Worm (Caenorhabditis elegans) whole organism, mixed stage, embryonic: ENCODE measurements around the gene D2096.7.

Experiments used
- M03D4.4 ChIP-seq: sonication (generic microtip); optimal IDR thresholded peaks from 2 replicates; lab custom pipeline; 2017; ENCODE audit warnings: mild to moderate bottlenecking, missing genetic modification characterization, missing compliant biosample characterization
- bed-3 ChIP-seq: fragments of 200-800 bp; sonication (Bioruptor generic); optimal IDR thresholded peaks from 3 replicates; lab custom pipeline; 2018; ENCODE audit warnings: mild to moderate bottlenecking, missing genetic modification characterization, moderate library complexity, missing compliant biosample characterization
- blmp-1 ChIP-seq: fragments of 150-350 bp; optimal IDR thresholded peaks from 2 replicates; lab custom pipeline; 2014; ENCODE audit warnings: missing biosample characterization, missing genetic modification characterization
- ceh-39 ChIP-seq: fragments of 150-350 bp; optimal IDR thresholded peaks from 2 replicates; lab custom pipeline; 2014; ENCODE audit warnings: missing biosample characterization, missing genetic modification characterization
- ceh-43 ChIP-seq: fragments of 200-800 bp; sonication (Bioruptor generic); optimal IDR thresholded peaks from 2 replicates; lab custom pipeline; 2018; ENCODE audit warnings: mild to moderate bottlenecking, missing genetic modification characterization, moderate library complexity, missing compliant biosample characterization
- ceh-83 ChIP-seq: fragments of 200-800 bp; sonication (Bioruptor generic); optimal IDR thresholded peaks from 2 replicates; lab custom pipeline; 2018; ENCODE audit warnings: mild to moderate bottlenecking, missing genetic modification characterization, missing compliant biosample characterization
- ces-1 ChIP-seq: fragments of 150-350 bp; optimal IDR thresholded peaks from 2 replicates; lab custom pipeline; 2014; ENCODE audit warnings: missing biosample characterization, missing genetic modification reagents, missing genetic modification characterization
- cnd-1 ChIP-seq: fragments of 200-800 bp; sonication (Bioruptor generic); optimal IDR thresholded peaks from 2 replicates; lab custom pipeline; 2018; ENCODE audit warnings: mild to moderate bottlenecking, missing genetic modification characterization, missing compliant biosample characterization
- drap-1 ChIP-seq: fragments of 200-800 bp; sonication (Bioruptor generic); optimal IDR thresholded peaks from 3 replicates; lab custom pipeline; 2018; ENCODE audit warnings: mild to moderate bottlenecking, missing genetic modification characterization, missing compliant biosample characterization
- elt-1 ChIP-seq: sonication (generic microtip); optimal IDR thresholded peaks from 2 replicates; lab custom pipeline; 2017; ENCODE audit warnings: missing genetic modification characterization, mild to moderate bottlenecking, missing compliant biosample characterization, antibody characterized with exemption, moderate library complexity, borderline replicate concordance; ENCODE audit not compliant: insufficient read depth
- elt-3 ChIP-seq: fragments of 150-350 bp; optimal IDR thresholded peaks from 2 replicates; lab custom pipeline; 2014; ENCODE audit warnings: missing biosample characterization, missing genetic modification characterization
- flh-1 ChIP-seq: fragments of 200-800 bp; sonication (Bioruptor generic); optimal IDR thresholded peaks from 2 replicates; lab custom pipeline; 2018; ENCODE audit warnings: mild to moderate bottlenecking, missing genetic modification characterization, moderate library complexity, missing compliant biosample characterization
- ham-2 ChIP-seq: fragments of 200-800 bp; sonication (Bioruptor generic); optimal IDR thresholded peaks from 2 replicates; lab custom pipeline; 2018; ENCODE audit warnings: mild to moderate bottlenecking, missing genetic modification characterization, missing compliant biosample characterization
- hlh-1 ChIP-seq: fragments of 150-350 bp; optimal IDR thresholded peaks from 2 replicates; lab custom pipeline; 2014; ENCODE audit warnings: missing biosample characterization, missing genetic modification reagents, missing genetic modification characterization
- lin-13 ChIP-seq: fragments of 150-350 bp; optimal IDR thresholded peaks from 2 replicates; lab custom pipeline; 2014; ENCODE audit warnings: missing biosample characterization, missing genetic modification characterization
- lin-32 ChIP-seq: fragments of 200-800 bp; sonication (Bioruptor generic); optimal IDR thresholded peaks from 2 replicates; lab custom pipeline; 2018; ENCODE audit warnings: mild to moderate bottlenecking, missing genetic modification characterization, missing compliant biosample characterization
- lsy-2 ChIP-seq: fragments of 150-350 bp; optimal IDR thresholded peaks from 2 replicates; lab custom pipeline; 2014; ENCODE audit warnings: missing biosample characterization, missing genetic modification characterization
- mab-5 ChIP-seq: fragments of 150-350 bp; optimal IDR thresholded peaks from 2 replicates; lab custom pipeline; 2014; ENCODE audit warnings: missing biosample characterization, missing genetic modification characterization
- mep-1 ChIP-seq: fragments of 150-350 bp; optimal IDR thresholded peaks from 2 replicates; lab custom pipeline; 2017; ENCODE audit warnings: missing biosample characterization, missing genetic modification reagents, missing genetic modification characterization, inconsistent platforms
- mls-2 ChIP-seq: sonication (generic microtip); optimal IDR thresholded peaks from 2 replicates; lab custom pipeline; 2016; ENCODE audit warnings: mild to moderate bottlenecking, missing genetic modification characterization, moderate library complexity, missing compliant biosample characterization
- nhr-12 ChIP-seq: fragments of 150-350 bp; optimal IDR thresholded peaks from 2 replicates; lab custom pipeline; 2014; ENCODE audit warnings: missing biosample characterization, missing genetic modification characterization
- nhr-2 ChIP-seq: fragments of 150-350 bp; optimal IDR thresholded peaks from 2 replicates; lab custom pipeline; 2014; ENCODE audit warnings: missing biosample characterization, missing genetic modification characterization
- nhr-237 ChIP-seq: fragments of 150-350 bp; optimal IDR thresholded peaks from 2 replicates; lab custom pipeline; 2014; ENCODE audit warnings: missing biosample characterization, missing genetic modification characterization
- nhr-28 ChIP-seq: fragments of 150-350 bp; optimal IDR thresholded peaks from 2 replicates; lab custom pipeline; 2014; ENCODE audit warnings: missing biosample characterization, missing genetic modification characterization
- nhr-76 ChIP-seq: sonication (generic microtip); optimal IDR thresholded peaks from 2 replicates; lab custom pipeline; 2017; ENCODE audit warnings: missing biosample characterization, missing genetic modification characterization
- pha-4 ChIP-seq: fragments of 150-350 bp; optimal IDR thresholded peaks from 2 replicates; lab custom pipeline; 2018; ENCODE audit warnings: missing biosample characterization, missing genetic modification reagents, missing genetic modification characterization
- sem-2 ChIP-seq: fragments of 200-800 bp; sonication (Bioruptor generic); optimal IDR thresholded peaks from 2 replicates; lab custom pipeline; 2018; ENCODE audit warnings: mild to moderate bottlenecking, missing genetic modification characterization, missing compliant biosample characterization
- snpc-4 ChIP-seq: fragments of 150-350 bp; optimal IDR thresholded peaks from 2 replicates; lab custom pipeline; 2014; ENCODE audit warnings: missing biosample characterization, missing genetic modification characterization
- sptf-1 ChIP-seq: sonication (generic microtip); optimal IDR thresholded peaks from 2 replicates; lab custom pipeline; 2017; ENCODE audit warnings: mild to moderate bottlenecking, missing genetic modification characterization, moderate library complexity, missing compliant biosample characterization
- tbx-8 ChIP-seq: fragments of 200-800 bp; sonication (Bioruptor generic); optimal IDR thresholded peaks from 2 replicates; lab custom pipeline; 2018; ENCODE audit warnings: mild to moderate bottlenecking, missing genetic modification characterization, moderate library complexity, missing compliant biosample characterization
- unc-120 ChIP-seq: sonication (generic microtip); optimal IDR thresholded peaks from 2 replicates; lab custom pipeline; 2017; ENCODE audit warnings: missing genetic modification characterization, missing compliant biosample characterization; ENCODE audit not compliant: poor library complexity, severe bottlenecking
- unc-39 ChIP-seq: fragments of 150-350 bp; optimal IDR thresholded peaks from 2 replicates; lab custom pipeline; 2014; ENCODE audit warnings: missing biosample characterization, missing genetic modification characterization
- unc-62 ChIP-seq: fragments of 150-350 bp; optimal IDR thresholded peaks from 2 replicates; lab custom pipeline; 2014; ENCODE audit warnings: missing biosample characterization, missing genetic modification reagents, missing genetic modification characterization
- zip-8 ChIP-seq: fragments of 150-350 bp; optimal IDR thresholded peaks from 2 replicates; lab custom pipeline; 2014; ENCODE audit warnings: missing biosample characterization, missing genetic modification characterization

The D2096.7 gene

DNA sequence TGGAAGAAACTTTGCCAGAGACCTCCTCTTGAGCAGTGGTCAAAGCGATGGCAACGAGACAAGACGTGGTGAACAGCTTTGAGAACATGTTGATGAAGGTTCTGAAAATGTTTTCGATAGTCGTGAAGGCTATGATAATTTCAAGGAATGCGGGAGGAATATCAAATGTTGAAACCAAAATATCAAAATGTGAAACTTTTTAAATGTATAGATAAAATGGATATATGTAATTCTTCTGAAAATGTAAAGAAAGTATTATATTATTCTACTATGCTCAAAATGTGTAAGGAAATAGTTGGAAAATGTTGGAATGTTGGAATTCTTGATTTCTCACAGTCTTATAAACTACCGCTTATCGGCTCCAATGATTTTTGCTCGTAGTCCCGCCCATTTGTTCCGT lies 8.3 kb downstream of the D2096.7 start, which contains the start of gene D2096.6:
Gene D2096.6 (minus strand): TSS at position 101 of the 400 bp plus-strand sequence.
- TF ChIP-seq ham-2, result no peak
- no peak for TF ChIP-seq ceh-83 (GFP tag; lab: Kevin White, UChicago)
- no peak for TF ChIP-seq unc-62
- TF ChIP-seq sptf-1, result no peak
- no peak for TF ChIP-seq sem-2 (GFP tag; lab: Kevin White, UChicago)
- no peak for TF ChIP-seq bed-3
- no peak for TF ChIP-seq elt-1 (tag; lab: Kevin White, UChicago)
- TF ChIP-seq snpc-4 (tag; lab: Kevin White, UChicago), result no peak
- TF ChIP-seq mab-5 (tag; lab: Kevin White, UChicago), result no peak

DNA sequence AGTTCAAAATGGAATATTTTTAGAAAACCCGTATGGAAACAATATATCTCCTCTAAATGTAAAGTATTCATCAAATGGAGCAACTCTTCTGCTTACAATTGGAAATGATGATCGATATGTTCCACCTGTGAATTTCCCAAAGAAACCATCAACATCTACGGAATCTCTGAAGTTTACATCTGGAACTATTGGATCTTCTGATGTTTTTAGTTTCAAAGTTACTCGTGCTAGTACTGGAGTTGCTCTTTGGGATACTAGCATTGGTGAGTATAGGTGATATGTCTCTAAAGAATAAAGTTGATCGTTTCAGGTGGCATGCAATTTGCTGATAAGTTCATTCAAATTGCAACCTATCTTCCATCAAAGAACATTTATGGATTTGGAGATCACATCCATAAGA lies 9.5 kb downstream of the D2096.7 start:
- TF ChIP-seq nhr-28 (tag; lab: Kevin White, UChicago) (no peak), elt-1 (tag; lab: Kevin White, UChicago) (no peak), nhr-2 (tag; lab: Kevin White, UChicago) (no peak), nhr-76 (tag; lab: Kevin White, UChicago) (no peak), unc-120 (tag; lab: Kevin White, UChicago) (no peak), pha-4 (no peak), elt-3 (tag; lab: Kevin White, UChicago) (no peak), hlh-1 (tag; lab: Kevin White, UChicago) (no peak), lsy-2 (tag; lab: Kevin White, UChicago) (no peak), ceh-83 (GFP tag; lab: Kevin White, UChicago) (no peak), flh-1 (GFP tag; lab: Kevin White, UChicago) (no peak), nhr-12 (tag; lab: Kevin White, UChicago) (no peak), mab-5 (tag; lab: Kevin White, UChicago) (no peak), mls-2 (tag; lab: Kevin White, UChicago) (no peak)

DNA sequence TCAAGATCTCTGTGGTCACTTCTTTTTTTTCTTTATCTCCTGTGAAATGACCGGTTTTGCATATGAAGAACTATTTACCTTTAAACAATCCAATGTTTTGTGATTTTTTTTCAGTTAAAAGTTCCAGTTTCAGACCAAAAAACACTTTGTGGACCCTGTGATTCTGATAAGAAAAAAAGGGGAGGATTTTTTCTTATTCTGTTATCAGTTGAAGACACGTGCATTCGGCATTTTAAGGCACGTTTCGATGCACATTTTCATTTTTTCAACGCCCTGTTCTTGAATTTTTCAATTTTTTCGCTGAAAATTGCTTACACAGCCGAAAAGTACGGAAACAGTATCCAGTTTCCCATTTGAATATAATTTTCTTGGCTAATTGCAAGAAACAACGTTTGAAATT lies 11.1 kb downstream of the D2096.7 start, which contains the start of gene aagr-1:
Gene aagr-1 (plus strand): TSS at position 227 of the 400 bp plus-strand sequence.
- TF ChIP-seq drap-1 (GFP tag; lab: Kevin White, UChicago) (no peak), ces-1 (GFP tag; lab: Kevin White, UChicago) (no peak), nhr-12 (tag; lab: Kevin White, UChicago) (no peak), zip-8 (tag; lab: Kevin White, UChicago) (no peak), ceh-43 (GFP tag; lab: Kevin White, UChicago) (no peak), elt-3 (tag; lab: Kevin White, UChicago) (no peak), nhr-76 (tag; lab: Kevin White, UChicago) (no peak), snpc-4 (tag; lab: Kevin White, UChicago) (no peak), unc-62 (no peak), ceh-39 (tag; lab: Kevin White, UChicago) (no peak), lin-13 (tag; lab: Kevin White, UChicago) (no peak), bed-3 (no peak), mls-2 (tag; lab: Kevin White, UChicago) (no peak), blmp-1 (tag; lab: Kevin White, UChicago) (no peak), flh-1 (GFP tag; lab: Kevin White, UChicago) (no peak), ham-2 (no peak), lin-32 (GFP tag; lab: Kevin White, UChicago) (no peak), ceh-83 (GFP tag; lab: Kevin White, UChicago) (no peak), hlh-1 (tag; lab: Kevin White, UChicago) (no peak), nhr-237 (tag; lab: Kevin White, UChicago) (no peak)

DNA sequence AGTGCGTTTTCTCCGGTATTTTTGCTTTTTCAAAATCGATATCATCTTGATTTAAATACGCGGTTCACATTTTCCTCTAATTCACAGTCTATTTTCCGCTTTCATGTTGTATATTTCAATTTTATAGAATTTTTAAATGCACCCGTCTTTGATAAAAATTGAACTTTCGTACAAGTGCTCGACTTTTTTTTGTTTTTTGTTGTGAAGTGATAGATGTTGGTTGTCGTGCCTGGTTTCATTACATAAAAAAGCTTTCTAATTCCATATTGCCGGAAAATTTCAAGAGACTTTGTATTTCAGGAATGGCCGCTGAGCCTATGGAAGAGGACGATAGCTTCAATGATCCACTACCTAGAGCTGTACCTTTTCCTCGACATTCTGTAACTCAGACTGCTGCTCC lies 14.3 kb downstream of the D2096.7 start, which contains the start of gene D2096.12:
Gene D2096.12 (plus strand): TSS at position 301 of the 400 bp plus-strand sequence.
- TF ChIP-seq ces-1 (GFP tag; lab: Kevin White, UChicago) (no peak), lin-32 (GFP tag; lab: Kevin White, UChicago) (no peak), unc-120 (tag; lab: Kevin White, UChicago) (no peak), bed-3 (no peak), tbx-8 (GFP tag; lab: Kevin White, UChicago) (no peak), ham-2 (no peak), pha-4 (no peak), mls-2 (tag; lab: Kevin White, UChicago) (no peak), zip-8 (tag; lab: Kevin White, UChicago) (no peak)

DNA sequence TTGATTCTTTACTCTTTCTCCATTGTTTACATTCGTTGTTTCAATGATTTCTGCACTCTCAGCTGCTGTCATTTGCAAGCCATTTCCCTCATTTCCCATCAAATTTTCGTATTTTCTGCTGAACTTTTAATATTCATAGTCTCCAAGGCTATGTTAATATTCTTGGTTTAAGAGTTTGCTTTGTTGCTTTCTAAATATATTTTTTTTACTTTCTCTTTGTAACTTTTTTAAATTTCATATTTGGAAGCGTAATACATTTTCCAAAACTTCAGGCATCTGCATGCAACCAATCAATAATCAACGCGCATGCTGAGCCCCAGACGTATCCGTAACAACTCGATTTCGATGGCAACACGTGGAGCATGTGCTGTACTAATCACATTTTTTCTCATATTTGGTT lies 16.6 kb downstream of the D2096.7 start, which contains the start of gene sqv-1:
Gene sqv-1 (plus strand): TSS at position 301 of the 400 bp plus-strand sequence.
- TF ChIP-seq cnd-1, result no peak
- TF ChIP-seq blmp-1 (tag; lab: Kevin White, UChicago), result no peak
- TF ChIP-seq ces-1 (GFP tag; lab: Kevin White, UChicago), result no peak
- TF ChIP-seq zip-8 (tag; lab: Kevin White, UChicago), result no peak
- TF ChIP-seq bed-3, result no peak
- no peak for TF ChIP-seq M03D4.4
- TF ChIP-seq ceh-83 (GFP tag; lab: Kevin White, UChicago), result no peak
- no peak for TF ChIP-seq hlh-1 (tag; lab: Kevin White, UChicago)
- TF ChIP-seq ceh-39 (tag; lab: Kevin White, UChicago), result no peak
- TF ChIP-seq snpc-4 (tag; lab: Kevin White, UChicago), result no peak
- TF ChIP-seq mep-1 (tag; lab: Kevin White, UChicago), result no peak
- no peak for TF ChIP-seq nhr-2 (tag; lab: Kevin White, UChicago)
- no peak for TF ChIP-seq tbx-8 (GFP tag; lab: Kevin White, UChicago)
- no peak for TF ChIP-seq unc-39 (tag; lab: Kevin White, UChicago)
- TF ChIP-seq sem-2 (GFP tag; lab: Kevin White, UChicago), result no peak
